Worm (Caenorhabditis elegans) whole organism, late embryonic: ENCODE results near the gene tufm-1.

Experiments used
- K02D7.2 ChIP-seq: sonication (generic microtip); optimal IDR thresholded peaks from 2 replicates; lab custom pipeline; 2017; ENCODE audit warnings: mild to moderate bottlenecking, missing genetic modification characterization, missing compliant biosample characterization
- T23F11.4 ChIP-seq: fragments of 200-800 bp; sonication (Bioruptor generic); optimal IDR thresholded peaks from 2 replicates; lab custom pipeline; 2018; ENCODE audit warnings: mild to moderate bottlenecking, missing genetic modification characterization, missing compliant biosample characterization
- ceh-30 ChIP-seq: fragments of 150-350 bp; optimal IDR thresholded peaks from 2 replicates; lab custom pipeline; 2014; ENCODE audit warnings: missing biosample characterization, missing genetic modification characterization
- dmd-4 ChIP-seq: sonication (generic microtip); optimal IDR thresholded peaks from 2 replicates; lab custom pipeline; 2016; ENCODE audit warnings: borderline replicate concordance, missing genetic modification characterization, missing compliant biosample characterization
- ets-4 ChIP-seq: sonication (generic microtip); optimal IDR thresholded peaks from 2 replicates; lab custom pipeline; 2016; ENCODE audit warnings: missing genetic modification characterization, missing compliant biosample characterization
- fkh-10 ChIP-seq: fragments of 150-350 bp; optimal IDR thresholded peaks from 2 replicates; lab custom pipeline; 2014; ENCODE audit warnings: missing biosample characterization, missing genetic modification reagents, missing genetic modification characterization
- hlh-6 ChIP-seq: sonication (generic microtip); optimal IDR thresholded peaks from 2 replicates; lab custom pipeline; 2016; ENCODE audit warnings: missing genotype, missing genetic modification characterization, missing compliant biosample characterization
- mec-3 ChIP-seq: sonication (generic microtip); optimal IDR thresholded peaks from 2 replicates; lab custom pipeline; 2016; ENCODE audit warnings: borderline replicate concordance, missing genetic modification characterization, missing compliant biosample characterization
- nfya-1 ChIP-seq: sonication (generic microtip); optimal IDR thresholded peaks from 2 replicates; lab custom pipeline; 2017; ENCODE audit warnings: missing genetic modification characterization, mild to moderate bottlenecking, missing compliant biosample characterization, antibody characterized with exemption, moderate library complexity
- pag-3 ChIP-seq: sonication (generic microtip); optimal IDR thresholded peaks from 2 replicates; lab custom pipeline; 2016; ENCODE audit warnings: missing compliant biosample characterization, missing genetic modification characterization, borderline replicate concordance
- pha-4 ChIP-seq: fragments of 150-350 bp; optimal IDR thresholded peaks from 2 replicates; lab custom pipeline; 2018; ENCODE audit warnings: missing biosample characterization, missing genetic modification reagents, missing genetic modification characterization
- tbx-2 ChIP-seq: sonication (generic microtip); optimal IDR thresholded peaks from 2 replicates; lab custom pipeline; 2016; ENCODE audit warnings: missing genetic modification characterization, missing compliant biosample characterization
- unc-86 ChIP-seq: sonication (generic microtip); optimal IDR thresholded peaks from 2 replicates; lab custom pipeline; 2016; ENCODE audit warnings: missing genetic modification characterization, missing compliant biosample characterization

DNA sequence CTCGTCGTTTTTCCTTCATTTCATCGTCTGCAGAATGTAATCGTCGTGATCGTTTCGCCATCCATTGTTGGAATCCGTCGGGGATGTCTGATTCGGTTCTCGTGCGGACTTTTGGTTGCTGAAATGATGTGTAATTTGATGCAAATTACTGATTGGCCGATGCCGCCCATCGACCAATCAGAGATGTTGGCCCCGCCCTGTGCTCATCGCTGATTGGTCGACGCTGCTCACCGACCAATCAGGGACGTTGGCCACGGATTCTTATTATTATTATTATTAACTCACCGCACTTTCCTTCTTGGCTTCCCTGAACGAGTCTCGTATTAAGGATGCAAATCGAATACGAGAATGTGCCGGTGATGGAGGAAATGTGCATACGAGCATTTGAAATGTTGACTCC is 20.7 kb downstream of the tufm-1 start:
- TF ChIP-seq nfya-1 (tag; lab: Kevin White, UChicago) (peak; percentile 95), tbx-2 (no peak), pha-4 (no peak), fkh-10 (no peak), ceh-30 (tag; lab: Kevin White, UChicago) (no peak), unc-86 (tag; lab: Kevin White, UChicago) (no peak), hlh-6 (no peak), mec-3 (tag; lab: Kevin White, UChicago) (no peak), pag-3 (tag; lab: Kevin White, UChicago) (no peak), K02D7.2 (tag; lab: Kevin White, UChicago) (no peak), T23F11.4 (GFP tag; lab: Kevin White, UChicago) (no peak), dmd-4 (tag; lab: Kevin White, UChicago) (no peak), ets-4 (tag; lab: Kevin White, UChicago) (no peak)
